Worm (Caenorhabditis elegans): ENCODE measurements around the gene irld-3.

- TF ChIP-seq ztf-11 (tag; optimal IDR thresholded peaks at IDR 0.05) (no peak), bed-3 (GFP tag; optimal IDR thresholded peaks at IDR 0.05) (no peak), mep-1 (tag; optimal IDR thresholded peaks at IDR 0.05) (no peak), unc-39 (tag; optimal IDR thresholded peaks at IDR 0.05) (no peak), nhr-28 (tag; optimal IDR thresholded peaks at IDR 0.05) (no peak), ces-1 (GFP tag; optimal IDR thresholded peaks at IDR 0.05) (no peak)
Observed at ce11 chrV:3145241-3145640, 6.9 kb upstream of the irld-3 start.
